Worm (Caenorhabditis elegans): ENCODE results near the gene tat-2.

Gene tat-2

DNA sequence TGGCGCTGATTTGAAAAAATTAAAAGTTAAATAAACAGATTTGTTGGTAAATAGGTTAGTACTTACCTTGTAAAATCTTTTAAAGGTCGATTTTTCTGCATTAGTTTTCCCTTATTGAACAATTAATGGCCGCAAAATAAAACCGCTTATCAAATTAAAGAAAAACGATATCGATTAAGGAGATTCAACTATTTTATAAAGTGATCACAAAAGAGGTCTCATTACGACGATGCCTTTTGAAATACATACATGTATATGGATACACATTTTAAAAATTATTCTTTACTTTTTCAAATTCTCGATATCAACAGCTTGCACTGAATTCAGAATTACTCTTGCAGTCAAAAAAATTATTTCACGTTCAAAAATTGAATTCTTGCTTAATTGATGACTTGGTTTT lies 11.9 kb upstream of the tat-2 start, which contains the start of gene Y17G9A.3:
Gene Y17G9A.3 (minus strand): TSS at position 101 of the 400 bp plus-strand sequence.
- TF ChIP-seq fkh-10 (GFP tag; optimal IDR thresholded peaks at IDR 0.05), result no peak
- no peak for TF ChIP-seq nfya-1 (tag; optimal IDR thresholded peaks at IDR 0.05; ENCODE audit: insufficient read depth)
- TF ChIP-seq sea-2 (GFP tag; optimal IDR thresholded peaks at IDR 0.05), result no peak
- no peak for TF ChIP-seq pqm-1 (tag; optimal IDR thresholded peaks at IDR 0.05)
- TF ChIP-seq ceh-82 (tag; optimal IDR thresholded peaks at IDR 0.05), result no peak
- TF ChIP-seq unc-39 (tag; optimal IDR thresholded peaks at IDR 0.05), result no peak
- TF ChIP-seq nhr-67 (tag; optimal IDR thresholded peaks at IDR 0.05), result no peak
- TF ChIP-seq nhr-76 (tag; optimal IDR thresholded peaks at IDR 0.05), result no peak
- TF ChIP-seq ceh-9 (tag; optimal IDR thresholded peaks at IDR 0.05), result no peak
- no peak for TF ChIP-seq ZK546.5 (tag; optimal IDR thresholded peaks at IDR 0.05)
- no peak for TF ChIP-seq nhr-43 (tag; optimal IDR thresholded peaks at IDR 0.05; ENCODE audit: poor library complexity, severe bottlenecking)
- TF ChIP-seq nhr-11 (tag; optimal IDR thresholded peaks at IDR 0.05), result no peak

DNA sequence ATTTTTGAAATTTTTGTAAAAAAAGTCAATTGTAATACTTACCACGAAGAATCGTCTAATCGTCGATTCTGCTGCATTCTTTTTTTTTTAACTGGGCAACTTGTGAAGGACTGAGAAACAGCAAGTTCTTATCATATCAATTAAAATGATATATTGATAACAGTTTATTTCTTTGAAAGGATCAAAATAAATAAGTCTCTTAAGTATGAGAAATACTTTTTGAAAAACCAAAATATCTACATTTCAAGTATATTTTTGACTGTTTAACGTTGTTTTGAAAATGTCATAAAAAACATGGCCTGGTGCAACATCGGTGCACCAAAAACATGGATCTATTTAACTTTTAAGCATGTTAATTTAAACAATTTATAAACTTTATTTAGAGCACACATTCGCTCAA lies 9.5 kb upstream of the tat-2 start, which contains the start of gene Y17G9A.2:
Gene Y17G9A.2 (minus strand): TSS at position 101 of the 400 bp plus-strand sequence.
- no peak for TF ChIP-seq egl-27 (tag; optimal IDR thresholded peaks at IDR 0.05)
- TF ChIP-seq egl-5 (tag; optimal IDR thresholded peaks at IDR 0.05), result no peak
- TF ChIP-seq elt-1 (tag; optimal IDR thresholded peaks at IDR 0.05), result no peak
- TF ChIP-seq fkh-10 (GFP tag; optimal IDR thresholded peaks at IDR 0.05), result no peak
- no peak for TF ChIP-seq hmg-11 (tag; optimal IDR thresholded peaks at IDR 0.05)
- TF ChIP-seq nhr-77 (tag; optimal IDR thresholded peaks at IDR 0.05), result no peak
- TF ChIP-seq fos-1 (tag; optimal IDR thresholded peaks at IDR 0.05), result no peak
- TF ChIP-seq lin-15B (tag; optimal IDR thresholded peaks at IDR 0.05), result no peak

DNA sequence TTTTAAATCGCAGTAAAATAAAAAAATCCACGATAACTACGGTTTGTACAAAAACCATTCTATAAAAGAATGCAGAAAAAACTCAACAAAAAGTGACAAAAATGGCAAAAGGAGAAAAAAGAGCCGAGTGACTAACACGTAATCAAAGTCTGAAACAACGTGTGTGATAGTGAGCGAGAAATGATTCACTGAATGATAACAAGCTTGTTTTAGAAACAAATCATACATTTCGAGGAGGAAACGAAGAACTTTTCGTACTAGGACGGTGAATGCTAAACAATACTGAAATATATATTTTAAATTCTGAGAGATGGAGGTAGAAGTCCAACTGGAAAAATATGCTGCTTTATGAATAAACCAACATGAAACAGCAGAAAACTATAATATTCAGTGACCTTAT lies 4.7 kb downstream of the tat-2 start:
- TF ChIP-seq pqm-1 (tag; optimal IDR thresholded peaks at IDR 0.05) (peak; percentile 65), nhr-23 (tag; optimal IDR thresholded peaks at IDR 0.05) (no peak), elt-2 (tag; optimal IDR thresholded peaks at IDR 0.05) (peak; percentile 61)

DNA sequence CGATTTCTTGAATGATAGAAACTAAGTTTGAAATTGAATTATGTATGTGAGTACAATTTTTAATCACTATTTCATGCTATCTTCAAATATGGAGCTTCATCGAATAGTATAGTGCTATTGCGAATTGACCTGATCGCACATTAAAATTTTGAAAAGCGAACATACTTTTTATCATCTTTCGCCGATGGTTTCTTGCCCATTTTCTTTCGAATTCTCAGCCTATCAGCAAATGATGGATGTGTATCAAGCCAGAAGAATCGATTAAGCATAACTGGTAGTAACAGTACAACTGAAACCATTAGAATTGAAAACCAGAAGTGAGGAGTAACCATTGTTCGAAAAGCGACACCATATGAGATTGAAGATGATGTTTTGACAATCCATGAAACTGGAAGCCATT lies 17.1 kb downstream of the tat-2 start:
- TF ChIP-seq skn-1 (tag; optimal IDR thresholded peaks at IDR 0.05) (no peak), fkh-10 (GFP tag; optimal IDR thresholded peaks at IDR 0.05) (no peak), daf-12 (tag; optimal IDR thresholded peaks at IDR 0.05) (no peak)

DNA sequence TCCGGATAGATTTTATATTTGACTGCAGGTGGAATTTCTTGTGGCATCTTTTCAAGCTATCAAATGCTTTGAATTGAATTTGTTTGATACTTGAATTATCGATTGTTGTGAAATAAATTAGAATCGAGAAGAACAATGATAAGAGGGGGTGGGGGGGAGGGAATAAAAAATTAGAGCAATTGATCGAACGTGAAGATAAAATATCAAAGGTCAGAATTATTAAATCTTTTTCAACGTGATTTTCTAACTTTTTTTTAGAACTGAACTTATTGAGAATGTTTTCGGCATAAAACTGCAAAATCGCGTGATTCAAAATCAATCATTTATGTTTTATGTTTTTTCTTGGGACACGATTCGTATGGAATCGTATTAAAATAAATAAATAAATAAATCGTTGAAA lies 19.5 kb downstream of the tat-2 start, which contains the start of gene mpz-4:
Gene mpz-4 (minus strand): TSS at position 101 of the 400 bp plus-strand sequence.
- no peak for TF ChIP-seq ZK546.5 (tag; optimal IDR thresholded peaks at IDR 0.05)
- TF ChIP-seq elt-3 (tag; optimal IDR thresholded peaks at IDR 0.05), result no peak
- no peak for TF ChIP-seq skn-1 (tag; optimal IDR thresholded peaks at IDR 0.05)
- no peak for TF ChIP-seq R02D3.7 (tag; optimal IDR thresholded peaks at IDR 0.05)
- TF ChIP-seq fkh-10 (GFP tag; optimal IDR thresholded peaks at IDR 0.05), result no peak

DNA sequence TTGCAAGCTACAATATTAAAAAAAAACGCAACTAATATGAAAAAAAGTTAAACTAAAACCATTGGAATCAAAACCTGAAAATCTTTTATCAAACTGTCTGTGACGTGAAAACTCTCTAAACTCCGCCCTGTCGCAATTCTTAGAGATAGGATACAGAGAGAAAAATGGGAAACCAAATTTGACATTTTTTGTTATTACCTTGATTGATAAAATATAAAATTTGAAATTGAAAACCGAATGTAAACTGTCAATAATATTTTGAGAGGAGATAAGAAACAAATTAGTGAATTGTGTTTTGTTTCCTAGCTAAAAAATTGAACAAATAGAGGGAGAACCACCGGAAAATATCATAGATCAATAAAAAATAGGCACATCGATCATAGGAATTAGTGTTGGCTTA lies 24.9 kb downstream of the tat-2 start:
- TF ChIP-seq tbx-2 (tag; optimal IDR thresholded peaks at IDR 0.05), result no peak
- no peak for TF ChIP-seq pha-4 (tag; optimal IDR thresholded peaks at IDR 0.05)
- peak; percentile 37 for TF ChIP-seq pqm-1 (tag; optimal IDR thresholded peaks at IDR 0.05)
- TF ChIP-seq elt-2 (tag; optimal IDR thresholded peaks at IDR 0.05), result peak; percentile 69
- no peak for TF ChIP-seq lsy-12 (tag; optimal IDR thresholded peaks at IDR 0.05)

DNA sequence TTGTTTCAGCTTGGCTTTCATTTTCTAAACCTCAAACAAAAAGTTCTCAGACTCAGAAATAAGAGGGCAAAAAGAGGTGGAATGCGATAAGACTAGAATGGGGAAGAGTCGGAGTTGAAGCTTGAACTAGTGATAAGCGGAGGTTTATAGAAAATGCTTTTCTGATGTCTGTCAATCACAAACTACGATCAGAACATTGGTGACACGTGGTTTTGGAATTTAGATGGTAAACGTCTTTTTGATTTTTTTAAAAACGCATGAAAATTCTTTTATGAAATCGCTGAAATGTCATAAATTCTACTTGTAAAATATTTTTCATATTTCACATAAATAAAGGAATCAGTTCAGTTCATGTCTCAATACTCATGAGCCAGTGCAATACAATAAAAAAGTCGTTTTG lies 25.6 kb downstream of the tat-2 start, which contains the start of gene H06H21.8:
Gene H06H21.8 (minus strand): TSS at position 78 of the 400 bp plus-strand sequence.
- TF ChIP-seq ama-1 (optimal IDR thresholded peaks at IDR 0.05), result no peak
- peak; percentile 80 for TF ChIP-seq elt-2 (tag; optimal IDR thresholded peaks at IDR 0.05)
- peak; percentile 69 for TF ChIP-seq pqm-1 (tag; optimal IDR thresholded peaks at IDR 0.05)

DNA sequence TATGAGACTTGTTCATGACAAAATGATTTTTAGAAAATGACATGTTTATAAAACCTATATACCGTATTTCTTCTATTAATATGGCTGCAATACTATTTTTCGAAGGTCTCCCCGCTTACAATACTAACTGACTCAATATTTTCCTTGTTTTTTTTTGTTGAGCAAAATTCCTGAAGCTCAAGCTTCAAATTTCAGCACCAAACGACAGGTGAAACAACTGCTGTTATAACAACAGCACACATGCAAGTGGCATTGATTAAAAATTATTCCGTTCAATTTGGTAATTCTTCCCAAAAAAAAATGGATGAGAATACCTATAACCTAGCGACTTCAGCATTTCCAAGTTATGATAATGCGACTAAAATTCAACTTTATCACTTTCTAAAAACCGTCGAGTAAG lies 32.5 kb downstream of the tat-2 start, which contains the start of gene srw-94:
Gene srw-94 (plus strand): TSS at position 301 of the 400 bp plus-strand sequence.
- TF ChIP-seq elt-3 (tag; optimal IDR thresholded peaks at IDR 0.05) (no peak), nfya-1 (tag; optimal IDR thresholded peaks at IDR 0.05; ENCODE audit: insufficient read depth) (no peak), sea-2 (GFP tag; optimal IDR thresholded peaks at IDR 0.05) (no peak), snpc-4 (tag; optimal IDR thresholded peaks at IDR 0.05) (no peak), jun-1 (tag; optimal IDR thresholded peaks at IDR 0.05) (no peak), fos-1 (tag; optimal IDR thresholded peaks at IDR 0.05) (no peak), lin-15B (tag; optimal IDR thresholded peaks at IDR 0.05) (no peak), nhr-67 (tag; optimal IDR thresholded peaks at IDR 0.05) (no peak), daf-12 (tag; optimal IDR thresholded peaks at IDR 0.05) (no peak), skn-1 (tag; optimal IDR thresholded peaks at IDR 0.05) (no peak), ztf-4 (tag; optimal IDR thresholded peaks at IDR 0.05) (no peak), pha-4 (tag; optimal IDR thresholded peaks at IDR 0.05) (no peak)

Data from whole organism, L3 larva.